Worm (Caenorhabditis elegans) whole organism, L1 larva: Measurements from ENCODE around the gene F16G10.5.

Source experiments
- C04F5.9 ChIP-seq: sonication (generic microtip); optimal IDR thresholded peaks from 2 replicates; lab custom pipeline; 2016; ENCODE audit warnings: missing genetic modification characterization, missing compliant biosample characterization
- F16B12.6 ChIP-seq: fragments of 150-350 bp; optimal IDR thresholded peaks from 2 replicates; lab custom pipeline; 2014; ENCODE audit warnings: missing biosample characterization, missing genetic modification characterization
- Y116A8C.19 ChIP-seq: sonication (generic microtip); optimal IDR thresholded peaks from 2 replicates; lab custom pipeline; 2016; ENCODE audit warnings: missing compliant biosample characterization, missing genetic modification characterization, borderline replicate concordance
- ama-1 ChIP-seq: fragments of 150-350 bp; optimal IDR thresholded peaks from 2 replicates; lab custom pipeline; 2014
- ceh-63 ChIP-seq: fragments of 200-800 bp; sonication (Bioruptor generic); optimal IDR thresholded peaks from 2 replicates; lab custom pipeline; 2018; ENCODE audit warnings: mild to moderate bottlenecking, missing genetic modification characterization, missing compliant biosample characterization
- egl-13 ChIP-seq: sonication (generic microtip); optimal IDR thresholded peaks from 2 replicates; lab custom pipeline; 2016; ENCODE audit warnings: missing genotype, missing genetic modification reagents, missing genetic modification characterization, missing compliant biosample characterization
- elt-2 ChIP-seq: sonication (generic microtip); optimal IDR thresholded peaks from 2 replicates; lab custom pipeline; 2016; ENCODE audit warnings: missing genetic modification characterization, mild to moderate bottlenecking, inconsistent platforms, missing compliant biosample characterization, missing genetic modification reagents
- fkh-10 ChIP-seq: sonication (generic microtip); optimal IDR thresholded peaks from 2 replicates; lab custom pipeline; 2017; ENCODE audit warnings: missing biosample characterization, missing genetic modification reagents, missing genetic modification characterization
- fkh-4 ChIP-seq: sonication (generic microtip); optimal IDR thresholded peaks from 2 replicates; lab custom pipeline; 2016; ENCODE audit warnings: missing compliant biosample characterization, missing genetic modification characterization, borderline replicate concordance
- fkh-8 ChIP-seq: sonication (generic microtip); optimal IDR thresholded peaks from 2 replicates; lab custom pipeline; 2016; ENCODE audit warnings: mild to moderate bottlenecking, missing genetic modification characterization, missing compliant biosample characterization
- fos-1 ChIP-seq: fragments of 150-350 bp; optimal IDR thresholded peaks from 2 replicates; lab custom pipeline; 2014; ENCODE audit warnings: missing biosample characterization, missing genetic modification characterization
- hlh-17 ChIP-seq: fragments of 200-800 bp; sonication (Bioruptor generic); optimal IDR thresholded peaks from 2 replicates; lab custom pipeline; 2018; ENCODE audit warnings: missing genetic modification characterization, mild to moderate bottlenecking, missing compliant biosample characterization, moderate library complexity, borderline replicate concordance
- hlh-4 ChIP-seq: sonication (generic microtip); optimal IDR thresholded peaks from 2 replicates; lab custom pipeline; 2016; ENCODE audit warnings: mild to moderate bottlenecking, missing genetic modification characterization, missing compliant biosample characterization
- hpl-2 ChIP-seq: fragments of 150-350 bp; optimal IDR thresholded peaks from 2 replicates; lab custom pipeline; 2014; ENCODE audit warnings: missing biosample characterization, missing genetic modification reagents, missing genetic modification characterization
- lin-13 ChIP-seq: fragments of 150-350 bp; optimal IDR thresholded peaks from 2 replicates; lab custom pipeline; 2014; ENCODE audit warnings: missing biosample characterization, missing genetic modification reagents, missing genetic modification characterization
- lin-14 ChIP-seq: fragments of 200-800 bp; sonication (Bioruptor generic); optimal IDR thresholded peaks from 2 replicates; lab custom pipeline; 2018; ENCODE audit warnings: mild to moderate bottlenecking, missing genetic modification characterization, moderate library complexity, missing compliant biosample characterization
- lin-35 ChIP-seq, 2 experiments: fragments of 150-350 bp; optimal IDR thresholded peaks; 2 replicates each; lab custom pipeline; 2014; ENCODE audit warnings: missing biosample characterization in 2 of 2, missing genetic modification characterization in 2 of 2, missing genetic modification reagents in 2 of 2
- lin-39 ChIP-seq: fragments of 150-350 bp; optimal IDR thresholded peaks from 2 replicates; lab custom pipeline; 2014; ENCODE audit warnings: missing biosample characterization, missing genetic modification reagents, missing genetic modification characterization
- lsy-2 ChIP-seq, 2 experiments: fragments of 150-350 bp; optimal IDR thresholded peaks; 2 replicates each; lab custom pipeline; 2014; ENCODE audit warnings: missing biosample characterization in 2 of 2, missing genetic modification characterization in 2 of 2
- mab-9 ChIP-seq: fragments of 200-800 bp; sonication (Bioruptor generic); IDR thresholded peaks from 2 replicates; pipeline ENCODE4 v1.3.6; 2022; ENCODE audit warnings: missing genetic modification reagents, missing genetic modification characterization, missing compliant biosample characterization
- mdl-1 ChIP-seq, 2 experiments: fragments of 150-350 bp; optimal IDR thresholded peaks; 2 replicates each; lab custom pipeline; 2014 to 2017; ENCODE audit warnings: missing biosample characterization in 2 of 2, missing genetic modification characterization in 2 of 2, inconsistent platforms in 1 of 2
- mef-2 ChIP-seq: fragments of 150-350 bp; optimal IDR thresholded peaks from 2 replicates; lab custom pipeline; 2014; ENCODE audit warnings: missing biosample characterization, missing genetic modification characterization
- mep-1 ChIP-seq: fragments of 150-350 bp; optimal IDR thresholded peaks from 2 replicates; lab custom pipeline; 2014; ENCODE audit warnings: missing biosample characterization, missing genetic modification characterization
- nhr-12 ChIP-seq: sonication (generic microtip); optimal IDR thresholded peaks from 2 replicates; lab custom pipeline; 2017; ENCODE audit warnings: missing biosample characterization, missing genetic modification characterization
- nhr-237 ChIP-seq: fragments of 150-350 bp; optimal IDR thresholded peaks from 2 replicates; lab custom pipeline; 2014; ENCODE audit warnings: missing biosample characterization, missing genetic modification characterization
- nhr-76 ChIP-seq: sonication (generic microtip); optimal IDR thresholded peaks from 2 replicates; lab custom pipeline; 2017; ENCODE audit warnings: missing biosample characterization, missing genetic modification characterization
- nhr-84 ChIP-seq: sonication (generic microtip); optimal IDR thresholded peaks from 2 replicates; lab custom pipeline; 2017; ENCODE audit warnings: missing biosample characterization, missing genetic modification characterization
- pax-3 ChIP-seq: fragments of 200-800 bp; sonication (Bioruptor generic); optimal IDR thresholded peaks from 2 replicates; lab custom pipeline; 2018; ENCODE audit warnings: mild to moderate bottlenecking, missing genetic modification characterization, moderate library complexity, missing compliant biosample characterization
- rnt-1 ChIP-seq: sonication (generic microtip); optimal IDR thresholded peaks from 2 replicates; lab custom pipeline; 2016; ENCODE audit warnings: mild to moderate bottlenecking, missing genetic modification characterization, moderate library complexity, missing compliant biosample characterization
- skn-1 ChIP-seq: fragments of 150-350 bp; optimal IDR thresholded peaks from 2 replicates; lab custom pipeline; 2014; ENCODE audit warnings: missing biosample characterization, missing genetic modification characterization
- snpc-4 ChIP-seq: fragments of 150-350 bp; optimal IDR thresholded peaks from 2 replicates; lab custom pipeline; 2014; ENCODE audit warnings: missing biosample characterization, missing genetic modification characterization
- sox-4 ChIP-seq: sonication (generic microtip); optimal IDR thresholded peaks from 2 replicates; lab custom pipeline; 2016; ENCODE audit warnings: missing genetic modification characterization, missing compliant biosample characterization
- swsn-7 ChIP-seq: sonication (generic microtip); optimal IDR thresholded peaks from 2 replicates; lab custom pipeline; 2016; ENCODE audit warnings: missing genetic modification characterization, missing compliant biosample characterization
- tlp-1 ChIP-seq: fragments of 150-350 bp; optimal IDR thresholded peaks from 2 replicates; lab custom pipeline; 2014; ENCODE audit warnings: missing biosample characterization, missing genetic modification characterization
- unc-30 ChIP-seq: sonication (generic microtip); optimal IDR thresholded peaks from 2 replicates; lab custom pipeline; 2017; ENCODE audit warnings: missing biosample characterization, missing genetic modification characterization
- unc-62 ChIP-seq: fragments of 150-350 bp; optimal IDR thresholded peaks from 2 replicates; lab custom pipeline; 2014; ENCODE audit warnings: missing biosample characterization, missing genetic modification reagents, missing genetic modification characterization
- unc-86 ChIP-seq: sonication (generic microtip); optimal IDR thresholded peaks from 2 replicates; lab custom pipeline; 2016; ENCODE audit warnings: missing genetic modification characterization, missing compliant biosample characterization
- zag-1 ChIP-seq: fragments of 150-350 bp; optimal IDR thresholded peaks from 2 replicates; lab custom pipeline; 2014; ENCODE audit warnings: missing biosample characterization, missing genetic modification characterization
- ztf-11 ChIP-seq, 2 experiments: sonication (generic microtip); optimal IDR thresholded peaks; 2 replicates each; lab custom pipeline; 2016 to 2017; ENCODE audit warnings: missing genetic modification characterization in 2 of 2, missing biosample characterization in 1 of 2, missing compliant biosample characterization in 1 of 2
- ztf-4 ChIP-seq: fragments of 150-350 bp; optimal IDR thresholded peaks from 2 replicates; lab custom pipeline; 2014; ENCODE audit warnings: missing biosample characterization, missing genetic modification characterization

Gene F16G10.5

ce11 chrII:2390884-2391283 lies 23.8 kb downstream of the F16G10.5 start, which contains the start of gene F16G10.10:
Gene F16G10.10 (minus strand): TSS chrII:2390984.
- TF ChIP-seq hlh-17 (GFP tag; lab: Kevin White, UChicago) (no peak), unc-86 (tag; lab: Kevin White, UChicago) (no peak), pax-3 (tag; lab: Kevin White, UChicago) (no peak), nhr-237 (tag; lab: Kevin White, UChicago) (no peak), unc-30 (tag; lab: Kevin White, UChicago) (no peak), ztf-11 (tag; optimal IDR thresholded peaks at IDR 0.05; lab: Kevin White, UChicago) (no peak), nhr-76 (tag; lab: Kevin White, UChicago) (no peak), egl-13 (tag; lab: Kevin White, UChicago) (no peak), unc-62 (no peak), lsy-2 (tag; optimal IDR thresholded peaks at IDR 0.05; lab: Kevin White, UChicago) (no peak), nhr-84 (tag; lab: Kevin White, UChicago) (no peak), mab-9 (GFP tag; lab: Robert Waterston, UW) (no peak), elt-2 (tag; lab: Kevin White, UChicago) (no peak), lin-13 (no peak), Y116A8C.19 (tag; lab: Kevin White, UChicago) (no peak), hlh-4 (no peak), fkh-4 (tag; lab: Kevin White, UChicago) (no peak), zag-1 (tag; lab: Kevin White, UChicago) (no peak)

DNA sequence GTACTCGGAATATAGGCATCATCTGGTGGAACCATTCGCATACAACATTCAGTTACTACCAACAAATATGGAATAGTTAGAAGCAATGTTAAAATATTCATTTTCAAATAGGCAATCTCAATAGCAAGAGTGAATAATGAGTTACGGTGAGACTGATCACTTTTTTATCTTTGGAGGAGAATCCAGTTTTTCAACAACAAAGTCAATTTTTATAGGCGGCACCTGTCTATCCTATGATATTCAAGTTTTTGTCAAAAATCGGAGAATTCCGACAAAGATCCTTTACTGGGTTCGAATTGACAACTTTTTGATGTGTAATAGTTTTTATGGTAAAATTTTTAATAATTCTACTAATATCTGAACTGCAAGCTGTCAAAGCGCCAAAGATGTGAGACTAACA lies 26.7 kb downstream of the F16G10.5 start, which contains the start of gene F16G10.11:
Gene F16G10.11 (minus strand): TSS at position 101 of the 400 bp plus-strand sequence.
- TF ChIP-seq fkh-10 (no peak), fkh-8 (tag; lab: Kevin White, UChicago) (no peak)

DNA sequence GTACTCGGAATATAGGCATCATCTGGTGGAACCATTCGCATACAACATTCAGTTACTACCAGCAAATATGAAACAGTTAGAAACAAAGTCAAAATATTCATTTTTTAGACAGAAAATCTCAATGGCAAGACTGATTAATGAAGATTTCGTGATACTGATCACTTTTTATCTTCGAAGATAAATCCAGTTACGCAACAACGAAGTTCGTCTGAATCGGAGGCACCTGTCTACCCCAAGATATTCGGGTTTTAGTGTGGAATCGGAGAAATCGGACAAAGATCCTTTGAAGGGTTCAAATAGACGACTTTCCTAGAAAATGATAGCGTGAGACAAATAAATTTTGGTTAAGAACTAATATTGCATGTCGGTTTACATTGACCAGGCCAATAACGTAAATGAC lies 28.7 kb downstream of the F16G10.5 start, which contains the start of gene F16G10.13:
Gene F16G10.13 (minus strand): TSS at position 101 of the 400 bp plus-strand sequence.
- TF ChIP-seq pax-3 (tag; lab: Kevin White, UChicago) (no peak), mdl-1 (tag; optimal IDR thresholded peaks at IDR 0.05; lab: Kevin White, UChicago) (no peak), hpl-2 (GFP tag; lab: Kevin White, UChicago) (no peak), mep-1 (tag; lab: Kevin White, UChicago) (no peak), rnt-1 (tag; lab: Kevin White, UChicago) (no peak)

DNA sequence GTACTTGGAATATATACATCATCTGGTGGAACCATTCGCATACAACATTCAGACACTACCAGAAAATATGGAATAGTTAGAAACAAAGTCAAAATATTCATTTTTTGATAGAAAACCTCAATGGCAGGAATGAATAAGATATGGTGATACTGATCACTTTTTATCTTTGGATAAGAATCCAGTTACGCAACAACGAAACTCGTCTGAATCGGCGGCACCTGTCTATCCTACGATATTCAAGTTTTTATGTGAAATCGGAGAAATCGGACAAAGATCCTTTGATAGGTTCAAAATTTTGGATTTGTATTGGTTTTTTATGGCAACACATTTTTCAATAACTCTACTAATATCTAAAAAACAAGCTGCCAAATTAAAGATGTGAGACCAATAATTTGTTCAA lies 31.8 kb downstream of the F16G10.5 start, which contains the start of gene F16G10.14:
Gene F16G10.14 (minus strand): TSS at position 101 of the 400 bp plus-strand sequence.
- no peak for TF ChIP-seq nhr-12 (tag; lab: Kevin White, UChicago)
- no peak for TF ChIP-seq lin-13
- TF ChIP-seq zag-1 (tag; lab: Kevin White, UChicago), result no peak
- no peak for TF ChIP-seq ztf-4 (tag; lab: Kevin White, UChicago)
- TF ChIP-seq fos-1 (tag; lab: Kevin White, UChicago), result no peak
- TF ChIP-seq F16B12.6 (tag; lab: Kevin White, UChicago), result no peak
- TF ChIP-seq fkh-8 (tag; lab: Kevin White, UChicago), result no peak
- TF ChIP-seq ceh-63 (GFP tag; lab: Kevin White, UChicago), result no peak
- no peak for TF ChIP-seq tlp-1
- TF ChIP-seq C04F5.9 (tag; lab: Kevin White, UChicago), result no peak
- TF ChIP-seq lin-14, result no peak
- no peak for TF ChIP-seq fkh-10
- no peak for TF ChIP-seq ama-1 (lab: Kevin White, UChicago)
- TF ChIP-seq lin-35 (GFP tag; optimal IDR thresholded peaks at IDR 0.05; lab: Kevin White, UChicago), result no peak
- TF ChIP-seq snpc-4 (tag; lab: Kevin White, UChicago), result no peak
- TF ChIP-seq skn-1 (tag; lab: Kevin White, UChicago), result no peak
- no peak for TF ChIP-seq sox-4
- TF ChIP-seq swsn-7 (tag; lab: Kevin White, UChicago), result no peak
- TF ChIP-seq lin-39, result no peak
- no peak for TF ChIP-seq mef-2 (tag; lab: Kevin White, UChicago)
